Fruit fly (Drosophila melanogaster) Kc167 (cell line): ENCODE results near the gene GluRIIB.

Experiments used
- Myc ChIP-seq: fragments of >200 bp; optimal IDR thresholded peaks from 2 replicates; lab custom pipeline; 2017; ENCODE audit warnings: missing external identifiers
- insv ChIP-seq: fragments of >200 bp; optimal IDR thresholded peaks from 3 replicates; lab custom pipeline; 2018; ENCODE audit warnings: missing external identifiers

dm6 chr2L:5526738-5527137, 32.4 kb upstream of the GluRIIB start, which contains the start of gene Cox11:
- TF ChIP-seq Myc (lab: Kevin White, UChicago) = no peak
- TF ChIP-seq insv = no peak
